Fruit fly (Drosophila melanogaster): Measurements from ENCODE around the gene KrT95D.
A peak's percentile ranks its signal among the peaks of the same experiment; 100 is the strongest.

Gene KrT95D

dm6 chr3R:23958091-23958838 lies 73.4 kb downstream of the KrT95D start, which contains the start of the genes GluProRS and AP-1sigma (continued):
- TF ChIP-seq CG7556 (GFP tag; optimal IDR thresholded peaks at IDR 0.05): peak; percentile 82
- TF ChIP-seq ewg (GFP tag; optimal IDR thresholded peaks at IDR 0.05): peak; percentile 79
- no peak for TF ChIP-seq sc (optimal IDR thresholded peaks at IDR 0.05)
- peak; percentile 78 for TF ChIP-seq sc (GFP tag; optimal IDR thresholded peaks at IDR 0.05)
- TF ChIP-seq rib (GFP tag; IDR thresholded peaks at IDR 0.05): peak; percentile 92
- TF ChIP-seq CG33557 (GFP tag; optimal IDR thresholded peaks at IDR 0.05): peak; percentile 78
- peak; percentile 72 for TF ChIP-seq Bdp1 (GFP tag; optimal IDR thresholded peaks at IDR 0.05)
- peak; percentile 59 for TF ChIP-seq CG6813 (GFP tag; optimal IDR thresholded peaks at IDR 0.05)
- TF ChIP-seq Ada2b (GFP tag; IDR thresholded peaks at IDR 0.05): peak; percentile 95
- TF ChIP-seq kni (GFP tag; optimal IDR thresholded peaks at IDR 0.05): peak; percentile 51
- peak; percentile 66 for TF ChIP-seq CG12071 (GFP tag; optimal IDR thresholded peaks at IDR 0.05)
- TF ChIP-seq Hr78 (GFP tag; optimal IDR thresholded peaks at IDR 0.05): peak in 1 of 2 experiments; percentile 39
- TF ChIP-seq Hr3 (GFP tag; optimal IDR thresholded peaks at IDR 0.05): peak; percentile 93
- peak; percentile 82 for TF ChIP-seq CG8290 (GFP tag; optimal IDR thresholded peaks at IDR 0.05)
- peak in 1 of 2 experiments; percentile 82 for TF ChIP-seq CG8290 (tag; optimal IDR thresholded peaks at IDR 0.05)
- TF ChIP-seq CG3163 (GFP tag; optimal IDR thresholded peaks at IDR 0.05): peak; percentile 48
- TF ChIP-seq Doc2 (GFP tag; IDR thresholded peaks at IDR 0.05): peak; percentile 86
- TF ChIP-seq CG8765 (GFP tag; IDR thresholded peaks at IDR 0.05): peak; percentile 96
- TF ChIP-seq corto (GFP tag; optimal IDR thresholded peaks at IDR 0.05): peak; percentile 79
- TF ChIP-seq Side (GFP tag; optimal IDR thresholded peaks at IDR 0.05): peak; percentile 60
- peak; percentile 67 for TF ChIP-seq CG34376 (GFP tag; optimal IDR thresholded peaks at IDR 0.05)
- peak; percentile 85 for TF ChIP-seq Adf1 (GFP tag; IDR thresholded peaks at IDR 0.05)
- TF ChIP-seq Sin3A (optimal IDR thresholded peaks at IDR 0.05): peak; percentile 99
- TF ChIP-seq Rx (GFP tag; IDR thresholded peaks at IDR 0.05): peak; percentile 83
- TF ChIP-seq CG30020 (tag; optimal IDR thresholded peaks at IDR 0.05): peak; percentile 74
- peak; percentile 69 for TF ChIP-seq CG8478 (optimal IDR thresholded peaks at IDR 0.05)
- TF ChIP-seq CG42726 (GFP tag; IDR thresholded peaks at IDR 0.05; ENCODE audit: partially characterized antibody): peak; percentile 91
- peak; percentile 83 for TF ChIP-seq twi (tag; optimal IDR thresholded peaks at IDR 0.05)
- peak; percentile 73 for TF ChIP-seq D19A (tag; optimal IDR thresholded peaks at IDR 0.05)
- TF ChIP-seq CG8089 (GFP tag; optimal IDR thresholded peaks at IDR 0.05): peak; percentile 69
- peak; percentile 39 for TF ChIP-seq BtbVII (GFP tag; optimal IDR thresholded peaks at IDR 0.05)
- TF ChIP-seq Hr51 (GFP tag; optimal IDR thresholded peaks at IDR 0.05): peak; percentile 84 to 88
- TF ChIP-seq hb (GFP tag; IDR thresholded peaks at IDR 0.05; ENCODE audit: partially characterized antibody): peak; percentile 90
- TF ChIP-seq Awh (GFP tag; IDR thresholded peaks at IDR 0.05): peak; percentile 93
- TF ChIP-seq bab2 (GFP tag; optimal IDR thresholded peaks at IDR 0.05): peak; percentile 85
- TF ChIP-seq CG6791 (GFP tag; IDR thresholded peaks at IDR 0.05; ENCODE audit: partially characterized antibody): peak; percentile 90
- TF ChIP-seq mirr (GFP tag; optimal IDR thresholded peaks at IDR 0.05): peak; percentile 70
- peak; percentile 90 for TF ChIP-seq cas (GFP tag; IDR thresholded peaks at IDR 0.05)
- peak; percentile 91 for TF ChIP-seq Sry-δ (GFP tag; optimal IDR thresholded peaks at IDR 0.05)
- TF ChIP-seq wek (GFP tag; optimal IDR thresholded peaks at IDR 0.05): no peak
- TF ChIP-seq CG13624 (GFP tag; optimal IDR thresholded peaks at IDR 0.05): peak; percentile 84
- peak; percentile 92 for TF ChIP-seq CG4424 (GFP tag; optimal IDR thresholded peaks at IDR 0.05)
- peak; percentile 91 for TF ChIP-seq CG7357 (GFP tag; IDR thresholded peaks at IDR 0.05)
- TF ChIP-seq lmd (GFP tag; IDR thresholded peaks at IDR 0.05): peak; percentile 97
- peak; percentile 83 for TF ChIP-seq Oli (tag; optimal IDR thresholded peaks at IDR 0.05)
- TF ChIP-seq CG3281 (GFP tag; optimal IDR thresholded peaks at IDR 0.05): peak; percentile 84
- no peak for TF ChIP-seq Neu2 (GFP tag; optimal IDR thresholded peaks at IDR 0.05; ENCODE audit: borderline replicate concordance)
- TF ChIP-seq lbe (GFP tag; optimal IDR thresholded peaks at IDR 0.05): peak; percentile 81
- peak; percentile 96 for TF ChIP-seq chinmo (GFP tag; IDR thresholded peaks at IDR 0.05; ENCODE audit: partially characterized antibody)
- TF ChIP-seq unpg (GFP tag; optimal IDR thresholded peaks at IDR 0.05): peak; percentile 90

Data from whole organism, embryonic.